Fruit fly (Drosophila melanogaster): Measurements from ENCODE around the gene wake.

wake gene

dm6 chr3R:22668622-22669021 lies 29.0 kb downstream of the wake start (continued):
- TF ChIP-seq CG11456 (GFP tag; IDR thresholded peaks at IDR 0.05) (no peak), tap (tag; optimal IDR thresholded peaks at IDR 0.05) (no peak), peb (GFP tag; IDR thresholded peaks at IDR 0.05) (0 out of 2 replicates have a peak, but pooled peaks have one; percentile 9), vvl (GFP tag; IDR thresholded peaks at IDR 0.05) (peak; percentile 28; the same call in 1 of the 2 replicates), Meics (GFP tag; optimal IDR thresholded peaks at IDR 0.05) (no peak), CG4707 (GFP tag; optimal IDR thresholded peaks at IDR 0.05) (no peak), Mrtf (GFP tag; IDR thresholded peaks at IDR 0.05) (no peak), Bgb (GFP tag; IDR thresholded peaks at IDR 0.05; ENCODE audit: partially characterized antibody) (no peak), CG7357 (GFP tag; IDR thresholded peaks at IDR 0.05) (no peak), jumu (GFP tag; optimal IDR thresholded peaks at IDR 0.05) (no peak), Aef1 (GFP tag; IDR thresholded peaks at IDR 0.05) (peak; percentile 38; the same call in 2 of the 3 replicates), CG17186 (GFP tag; optimal IDR thresholded peaks at IDR 0.05) (no peak), D19B (GFP tag; optimal IDR thresholded peaks at IDR 0.05) (no peak), corto (GFP tag; optimal IDR thresholded peaks at IDR 0.05) (no peak), sisA (GFP tag; IDR thresholded peaks at IDR 0.05) (peak; percentile 55), CG4730 (GFP tag; IDR thresholded peaks at IDR 0.05) (no peak), Sox102F (GFP tag; optimal IDR thresholded peaks at IDR 0.05) (peak; percentile 57), unc-4 (GFP tag; IDR thresholded peaks at IDR 0.05; ENCODE audit: partially characterized antibody) (no peak), tx (GFP tag; optimal IDR thresholded peaks at IDR 0.05) (no peak), Awh (GFP tag; IDR thresholded peaks at IDR 0.05) (no peak), Lhr (GFP tag; optimal IDR thresholded peaks at IDR 0.05) (no peak), CG9609 (GFP tag; optimal IDR thresholded peaks at IDR 0.05) (no peak), fd64A (GFP tag; optimal IDR thresholded peaks at IDR 0.05) (no peak), hb (GFP tag; IDR thresholded peaks at IDR 0.05; ENCODE audit: partially characterized antibody) (no peak), ttk (GFP tag; IDR thresholded peaks at IDR 0.05) (peak; percentile 54; the same call in 1 of the 2 replicates), unpg (GFP tag; optimal IDR thresholded peaks at IDR 0.05) (peak; percentile 3), CG2199 (GFP tag; IDR thresholded peaks at IDR 0.05) (no peak), nerfin-1 (tag; optimal IDR thresholded peaks at IDR 0.05) (no peak), CG13424 (tag; optimal IDR thresholded peaks at IDR 0.05) (peak; percentile 7), CG4282 (GFP tag; optimal IDR thresholded peaks at IDR 0.05) (no peak), Eip74EF (GFP tag; optimal IDR thresholded peaks at IDR 0.05) (no peak), CG9437 (GFP tag; optimal IDR thresholded peaks at IDR 0.05) (no peak), z (GFP tag; IDR thresholded peaks at IDR 0.05) (no peak), wor (GFP tag; IDR thresholded peaks at IDR 0.05) (0 out of 2 replicates have a peak, but pooled peaks have one; percentile 34), psq (GFP tag; optimal IDR thresholded peaks at IDR 0.05) (no peak), Sry-δ (GFP tag; optimal IDR thresholded peaks at IDR 0.05) (no peak), Doc3 (GFP tag; IDR thresholded peaks at IDR 0.05; ENCODE audit: partially characterized antibody) (no peak), repo (GFP tag; optimal IDR thresholded peaks at IDR 0.05) (no peak), CG2875 (GFP tag; optimal IDR thresholded peaks at IDR 0.05) (no peak), Side (GFP tag; optimal IDR thresholded peaks at IDR 0.05) (no peak), CG13894 (tag; optimal IDR thresholded peaks at IDR 0.05) (no peak), bbx (GFP tag; IDR thresholded peaks at IDR 0.05; ENCODE audit: partially characterized antibody) (no peak), CG4617 (GFP tag; optimal IDR thresholded peaks at IDR 0.05; ENCODE audit: borderline replicate concordance) (no peak), pum (GFP tag; optimal IDR thresholded peaks at IDR 0.05) (peak; percentile 8), CHES-1-like (GFP tag; optimal IDR thresholded peaks at IDR 0.05) (no peak), zfh1 (GFP tag; IDR thresholded peaks at IDR 0.05) (no peak), gem (tag; optimal IDR thresholded peaks at IDR 0.05) (peak; percentile 54), CG9932 (GFP tag; IDR thresholded peaks at IDR 0.05) (peak; percentile 54), CG1024 (GFP tag; IDR thresholded peaks at IDR 0.05) (0 out of 2 replicates have a peak, but pooled peaks have one; percentile 31), HHEX (GFP tag; optimal IDR thresholded peaks at IDR 0.05) (peak; percentile 22), CG14441 (GFP tag; IDR thresholded peaks at IDR 0.05) (no peak; the same call in 1 of the 2 replicates)
